Worm (Caenorhabditis elegans) whole organism, early embryonic: Measurements from ENCODE around the gene str-60.

Experiments
- B0310.2 ChIP-seq: sonication (generic microtip); optimal IDR thresholded peaks from 2 replicates; lab custom pipeline; 2016; ENCODE audit warnings: mild to moderate bottlenecking, missing genetic modification characterization, missing compliant biosample characterization
- F13C5.2 ChIP-seq: sonication (generic microtip); optimal IDR thresholded peaks from 2 replicates; lab custom pipeline; 2017; ENCODE audit warnings: mild to moderate bottlenecking, missing genetic modification characterization, inconsistent platforms, missing compliant biosample characterization
- hmbx-1 ChIP-seq: sonication (generic microtip); optimal IDR thresholded peaks from 2 replicates; lab custom pipeline; 2016; ENCODE audit warnings: mild to moderate bottlenecking, missing genetic modification characterization, missing compliant biosample characterization
- hmg-4 ChIP-seq: fragments of 200-800 bp; sonication (Bioruptor generic); optimal IDR thresholded peaks from 2 replicates; lab custom pipeline; 2018; ENCODE audit warnings: mild to moderate bottlenecking, missing genetic modification characterization, missing compliant biosample characterization

Gene str-60

DNA sequence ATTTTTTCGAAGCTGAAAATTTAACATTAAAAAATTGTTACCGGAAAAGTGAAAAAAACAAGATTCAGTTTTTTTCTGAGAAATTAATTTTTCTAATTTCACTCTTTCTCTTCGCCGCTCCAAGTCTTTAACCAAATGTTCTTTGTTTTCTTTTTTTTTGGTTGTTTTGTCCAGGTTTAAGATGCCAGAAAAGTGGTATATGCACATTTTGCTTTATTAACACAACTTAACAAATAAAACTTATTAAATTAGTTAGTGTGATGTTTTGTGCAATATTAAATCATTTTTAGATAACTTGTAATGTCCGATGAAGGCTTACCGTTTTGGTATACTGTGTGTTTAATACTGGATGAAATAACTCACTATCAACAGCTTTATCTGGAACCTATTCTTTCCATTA is 45.3 kb downstream of the str-60 start, which contains the start of gene srw-53:
Gene srw-53, plus strand, starts transcription at position 301 of the 400 bp plus-strand sequence.
- TF ChIP-seq F13C5.2 (tag; lab: Kevin White, UChicago): no peak
- no peak for TF ChIP-seq hmbx-1 (tag; lab: Kevin White, UChicago)
- TF ChIP-seq hmg-4 (GFP tag; lab: Kevin White, UChicago): no peak
- TF ChIP-seq B0310.2 (tag; lab: Kevin White, UChicago): no peak
